Worm (Caenorhabditis elegans): Measurements from ENCODE around the gene F20E11.17.
"Not testable (repeated sequence)": the region's sequence is repeated elsewhere in the genome, so short reads cannot be mapped to it uniquely, and the experiment has no call there.

The F20E11.17 gene

DNA sequence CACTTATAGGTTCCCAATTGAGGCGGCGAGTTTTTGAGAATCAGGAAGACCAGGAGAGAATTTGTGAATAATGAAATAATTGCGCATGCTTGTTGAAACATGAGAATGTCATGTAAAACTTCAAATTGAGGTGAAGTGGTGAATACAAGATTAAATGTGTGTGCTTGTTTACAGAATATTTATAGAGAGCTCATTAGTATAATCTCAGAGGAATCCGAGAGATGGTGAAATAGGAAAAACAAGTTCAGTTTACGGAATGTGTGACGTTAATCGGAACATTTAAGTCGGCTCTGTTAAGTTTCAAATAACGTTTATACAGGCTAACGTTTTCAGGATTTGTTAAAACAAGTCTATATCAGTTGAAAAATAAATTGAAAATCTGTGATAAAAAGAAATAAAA lies 11.0 kb downstream of the F20E11.17 start, which contains the start of gene str-200:
Gene str-200, minus strand, starts transcription at position 101 of the 400 bp plus-strand sequence.
- TF ChIP-seq ceh-62 (tag; optimal IDR thresholded peaks at IDR 0.05) (no peak), ztf-11 (tag; optimal IDR thresholded peaks at IDR 0.05) (no peak), mes-2 (tag; optimal IDR thresholded peaks at IDR 0.05; ENCODE audit: poor library complexity, severe bottlenecking) (no peak), snpc-4 (tag; optimal IDR thresholded peaks at IDR 0.05) (no peak), mxl-3 (GFP tag; optimal IDR thresholded peaks at IDR 0.05) (no peak), R02D3.7 (tag; optimal IDR thresholded peaks at IDR 0.05) (no peak), ceh-82 (tag; optimal IDR thresholded peaks at IDR 0.05) (no peak), D1046.2 (GFP tag; IDR thresholded peaks at IDR 0.05) (no peak), unc-130 (GFP tag; optimal IDR thresholded peaks at IDR 0.05) (no peak), mdt-29 (GFP tag; IDR thresholded peaks at IDR 0.05) (no peak), ceh-32 (tag; optimal IDR thresholded peaks at IDR 0.05; ENCODE audit: poor library complexity) (no peak), mxl-2 (GFP tag; conservative IDR thresholded peaks at IDR 0.05) (no peak), nhr-111 (GFP tag; optimal IDR thresholded peaks at IDR 0.05) (no peak), mdl-1 (tag; optimal IDR thresholded peaks at IDR 0.05) (no peak), mep-1 (tag; optimal IDR thresholded peaks at IDR 0.05) (no peak)

DNA sequence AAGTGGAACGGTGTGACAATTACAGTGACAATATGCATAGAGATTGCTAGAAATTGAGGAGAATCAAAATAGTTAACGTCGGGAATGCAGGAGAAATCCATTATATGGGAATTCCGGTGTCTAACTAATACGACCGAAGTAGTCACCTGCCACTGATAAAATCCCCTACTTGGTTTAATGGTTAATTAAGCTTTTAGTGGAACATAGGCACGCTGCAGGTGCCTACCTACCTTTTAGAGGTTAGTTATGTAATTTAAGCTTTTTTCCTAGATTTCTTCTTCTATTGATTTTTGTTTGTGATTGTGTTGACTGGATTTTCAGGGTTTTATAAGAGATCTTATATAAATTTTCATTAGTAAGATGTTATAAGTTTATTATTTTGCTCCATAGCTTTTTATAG lies 12.9 kb downstream of the F20E11.17 start, which contains the start of gene srh-203:
Gene srh-203, minus strand, starts transcription at position 101 of the 400 bp plus-strand sequence.
- TF ChIP-seq unc-62 (GFP tag; optimal IDR thresholded peaks at IDR 0.05 in 1 of 2), result peak in 1 of 2 experiments; percentile 17
- not testable (repeated sequence) for TF ChIP-seq unc-62 (tag; optimal IDR thresholded peaks at IDR 0.05)

ce11 chrV:17449836-17450235 lies 19.2 kb downstream of the F20E11.17 start:
- TF ChIP-seq aha-1 (tag), result peak; percentile 90
- no peak for TF ChIP-seq unc-62 (GFP tag; optimal IDR thresholded peaks at IDR 0.05 in 1 of 2)
- TF ChIP-seq unc-62 (tag; optimal IDR thresholded peaks at IDR 0.05), result no peak

DNA sequence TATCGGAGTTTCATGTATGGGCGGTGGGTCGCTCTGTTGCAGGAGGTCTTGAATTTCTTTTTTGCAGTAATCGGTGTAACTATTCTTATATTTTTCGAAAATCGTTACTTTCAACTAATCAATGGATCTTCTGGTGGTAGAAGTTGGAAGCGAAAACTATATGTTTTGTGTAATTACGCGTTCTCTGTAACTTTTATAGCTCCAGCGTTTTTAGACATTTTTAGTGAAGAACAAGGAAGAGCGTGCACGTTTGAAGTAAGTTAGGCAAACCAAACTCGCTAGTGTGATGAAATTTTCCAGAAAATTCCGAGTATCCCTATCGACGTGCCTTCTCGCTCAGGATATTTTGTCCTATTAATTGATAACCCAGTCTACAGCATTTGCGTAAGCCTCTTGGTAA lies 29.7 kb downstream of the F20E11.17 start, which contains the start of gene srh-154:
Gene srh-154, plus strand, starts transcription at position 301 of the 400 bp plus-strand sequence.
- TF ChIP-seq mxl-2 (GFP tag; conservative IDR thresholded peaks at IDR 0.05) (no peak), vab-7 (GFP tag; IDR thresholded peaks at IDR 0.05) (no peak), dve-1 (tag; optimal IDR thresholded peaks at IDR 0.05; ENCODE audit: insufficient read depth) (no peak), lin-39 (tag; optimal IDR thresholded peaks at IDR 0.05) (no peak), nhr-48 (tag; optimal IDR thresholded peaks at IDR 0.05) (no peak)

DNA sequence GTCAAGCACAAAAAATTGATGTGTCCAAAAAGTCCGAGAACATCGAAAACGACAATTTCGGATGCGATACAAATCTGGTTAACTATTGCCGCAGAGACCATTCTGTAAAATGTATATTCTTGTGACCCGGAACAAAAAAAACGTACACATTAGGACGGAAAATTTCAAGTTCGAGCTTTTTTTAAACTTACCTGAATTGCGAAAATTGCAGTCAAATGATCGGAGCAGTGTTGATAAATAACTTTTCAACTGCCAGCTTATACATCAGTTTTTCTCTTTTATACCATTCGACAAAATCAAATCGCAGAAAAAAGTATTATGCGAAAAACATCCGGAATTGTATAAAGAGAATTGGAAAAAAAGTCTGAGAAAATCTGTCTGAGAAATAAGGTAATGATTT lies 30.8 kb downstream of the F20E11.17 start, which contains the start of gene srsx-2:
Gene srsx-2, minus strand, starts transcription at position 101 of the 400 bp plus-strand sequence.
- no peak for TF ChIP-seq daf-12 (tag; optimal IDR thresholded peaks at IDR 0.05)
- no peak for TF ChIP-seq ceh-62 (tag; optimal IDR thresholded peaks at IDR 0.05)
- TF ChIP-seq lin-29 (GFP tag; IDR thresholded peaks at IDR 0.05), result no peak
- TF ChIP-seq zip-2 (tag; optimal IDR thresholded peaks at IDR 0.05), result no peak

DNA sequence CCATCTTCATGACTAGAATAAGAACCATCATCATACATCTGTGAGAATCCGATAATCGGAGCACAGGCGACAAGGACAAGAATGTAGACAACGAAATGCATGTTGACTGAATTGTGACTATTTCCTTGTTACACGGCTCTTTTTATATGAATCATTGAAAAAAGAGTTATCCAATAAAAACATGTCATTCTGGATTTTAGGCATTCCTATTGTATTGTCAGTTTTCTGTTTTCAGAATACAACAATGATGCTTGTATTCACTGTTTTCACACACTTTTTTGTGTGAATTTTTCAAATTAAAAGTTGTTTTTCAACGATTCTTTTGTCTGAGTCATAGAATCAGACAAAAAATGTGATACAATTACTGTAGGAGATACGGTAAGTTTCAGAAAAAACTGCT lies 32.6 kb downstream of the F20E11.17 start, which contains the start of gene F20E11.18:
Gene F20E11.18, minus strand, starts transcription at position 101 of the 400 bp plus-strand sequence.
- TF ChIP-seq ceh-44 (GFP tag; IDR thresholded peaks at IDR 0.05) (no peak), spr-1 (tag; optimal IDR thresholded peaks at IDR 0.05) (no peak), hlh-11 (tag; optimal IDR thresholded peaks at IDR 0.05) (no peak), F37D6.2 (tag; optimal IDR thresholded peaks at IDR 0.05) (no peak), vab-7 (GFP tag; IDR thresholded peaks at IDR 0.05) (no peak), nhr-11 (tag; optimal IDR thresholded peaks at IDR 0.05) (no peak), pqm-1 (tag; optimal IDR thresholded peaks at IDR 0.05) (no peak), tra-1 (GFP tag; IDR thresholded peaks at IDR 0.05) (no peak), D1046.2 (GFP tag; IDR thresholded peaks at IDR 0.05) (no peak), ceh-82 (tag; optimal IDR thresholded peaks at IDR 0.05) (no peak), zfp-3 (GFP tag; conservative IDR thresholded peaks at IDR 0.05) (no peak), ZK546.5 (tag; optimal IDR thresholded peaks at IDR 0.05) (no peak), Y75B8A.6 (GFP tag; IDR thresholded peaks at IDR 0.05) (no peak)
